Worm (Caenorhabditis elegans): Measurements from ENCODE around the gene D2007.1.

The D2007.1 gene

ce11 chrIII:8155166-8155565 lies at the start of gene D2007.1:
D2007.1 (plus strand) TSS chrIII:8155466.
- TF ChIP-seq snpc-3.4 (tag; optimal IDR thresholded peaks at IDR 0.05): no peak

ce11 chrIII:8105771-8106170 lies 49.5 kb upstream of the D2007.1 start:
- TF ChIP-seq ama-1 (optimal IDR thresholded peaks at IDR 0.05): no peak
- TF ChIP-seq ama-1 (GFP tag; optimal IDR thresholded peaks at IDR 0.05): no peak
- TF ChIP-seq mcd-1 (GFP tag; IDR thresholded peaks at IDR 0.05): no peak
- TF ChIP-seq fkh-3 (tag; optimal IDR thresholded peaks at IDR 0.05): no peak

ce11 chrIII:8106476-8106875 lies 48.8 kb upstream of the D2007.1 start:
- TF ChIP-seq ekl-4 (GFP tag; IDR thresholded peaks at IDR 0.05) (no peak), hlh-26 (GFP tag; conservative IDR thresholded peaks at IDR 0.05) (no peak), aptf-3 (GFP tag; IDR thresholded peaks at IDR 0.05) (no peak), unc-62 (GFP tag; optimal IDR thresholded peaks at IDR 0.05) (no peak), Y67H2A.10 (GFP tag; conservative IDR thresholded peaks at IDR 0.05) (no peak), F33H1.4 (GFP tag; IDR thresholded peaks at IDR 0.05) (0 out of 2 replicates have a peak, but pooled peaks have one; percentile 14), let-607 (tag; optimal IDR thresholded peaks at IDR 0.05) (no peak), hmg-1.2 (GFP tag; IDR thresholded peaks at IDR 0.05) (peak; percentile 68), F22D6.2 (tag; optimal IDR thresholded peaks at IDR 0.05) (no peak), F55B11.4 (tag; optimal IDR thresholded peaks at IDR 0.05; ENCODE audit: borderline replicate concordance, insufficient read depth) (no peak), sdz-38 (tag; optimal IDR thresholded peaks at IDR 0.05) (no peak), F37B4.10 (GFP tag; IDR thresholded peaks at IDR 0.05) (no peak), cebp-1 (GFP tag; IDR thresholded peaks at IDR 0.05) (no peak), cebp-1 (tag; optimal IDR thresholded peaks at IDR 0.05) (peak; percentile 53), snpc-4 (GFP tag; optimal IDR thresholded peaks at IDR 0.05) (no peak), snpc-4 (tag; optimal IDR thresholded peaks at IDR 0.05) (peak in 2 of 4 experiments; percentile 38 to 57), nhr-120 (GFP tag; IDR thresholded peaks at IDR 0.05) (no peak), somi-1 (GFP tag; optimal IDR thresholded peaks at IDR 0.05) (no peak), B0019.2 (GFP tag; conservative IDR thresholded peaks at IDR 0.05) (no peak), lsy-27 (tag; optimal IDR thresholded peaks at IDR 0.05; ENCODE audit: borderline replicate concordance, insufficient read depth) (no peak), F23B12.7 (tag; optimal IDR thresholded peaks at IDR 0.05; ENCODE audit: insufficient read depth) (peak; percentile 43), hsf-1 (GFP tag; IDR thresholded peaks at IDR 0.05) (no peak), nfya-2 (GFP tag; IDR thresholded peaks at IDR 0.05) (no peak), unc-130 (GFP tag; optimal IDR thresholded peaks at IDR 0.05) (no peak), F57A8.1 (GFP tag; optimal IDR thresholded peaks at IDR 0.05) (no peak), snpc-3.4 (tag; optimal IDR thresholded peaks at IDR 0.05) (peak; percentile 28), egl-44 (GFP tag; IDR thresholded peaks at IDR 0.05) (no peak), Y53G8AR.9 (GFP tag; conservative IDR thresholded peaks at IDR 0.05) (no peak; the same call in 1 of the 2 replicates), F49E8.2 (tag; optimal IDR thresholded peaks at IDR 0.05; ENCODE audit: insufficient read depth) (no peak), fkh-3 (tag; optimal IDR thresholded peaks at IDR 0.05) (no peak), ztf-25 (GFP tag; IDR thresholded peaks at IDR 0.05) (no peak), aptf-2 (GFP tag; conservative IDR thresholded peaks at IDR 0.05) (0 out of 2 replicates have a peak, but pooled peaks have one; percentile 33), ztf-18 (tag; optimal IDR thresholded peaks at IDR 0.05) (peak; percentile 53), ztf-6 (GFP tag; IDR thresholded peaks at IDR 0.05) (no peak), Y79H2A.3 (GFP tag; conservative IDR thresholded peaks at IDR 0.05) (no peak), T07F8.4 (tag; optimal IDR thresholded peaks at IDR 0.05) (peak; percentile 15), efl-1 (GFP tag; optimal IDR thresholded peaks at IDR 0.05) (no peak), gei-17 (GFP tag; optimal IDR thresholded peaks at IDR 0.05) (no peak), hrde-1 (tag; optimal IDR thresholded peaks at IDR 0.05; ENCODE audit: borderline replicate concordance) (no peak), lin-54 (GFP tag; optimal IDR thresholded peaks at IDR 0.05) (peak; percentile 31), ceh-27 (GFP tag; optimal IDR thresholded peaks at IDR 0.05) (peak; percentile 59), F52B5.7 (tag; optimal IDR thresholded peaks at IDR 0.05) (peak; percentile 2)
